Worm (Caenorhabditis elegans) whole organism, early embryonic: ENCODE data around the gene R07E5.4.

Experiments
- ama-1 ChIP-seq: fragments of 150-350 bp; optimal IDR thresholded peaks from 2 replicates; lab custom pipeline; 2014
- flt-1 ChIP-seq: fragments of 200-800 bp; sonication (Bioruptor generic); IDR thresholded peaks from 2 replicates; pipeline ENCODE4 v1.3.6; 2022; ENCODE audit warnings: missing genetic modification characterization, missing compliant biosample characterization
- pes-1 ChIP-seq: fragments of 200-800 bp; sonication (Bioruptor generic); IDR thresholded peaks from 2 replicates; pipeline ENCODE4 v1.3.6; 2022; ENCODE audit warnings: missing genetic modification reagents, missing genetic modification characterization, missing compliant biosample characterization
- scrt-1 ChIP-seq: fragments of 200-800 bp; sonication (Bioruptor generic); IDR thresholded peaks from 2 replicates; pipeline ENCODE4 v1.3.6; 2022; ENCODE audit warnings: missing genetic modification characterization, missing compliant biosample characterization
- sea-1 ChIP-seq: fragments of 200-800 bp; sonication (Bioruptor generic); conservative IDR thresholded peaks from 2 replicates; pipeline ENCODE4 v1.3.6; 2022; ENCODE audit warnings: missing genetic modification characterization, missing compliant biosample characterization
- tbx-37 ChIP-seq: fragments of 200-800 bp; sonication (Bioruptor generic); conservative IDR thresholded peaks from 2 replicates; pipeline ENCODE4 v1.3.6; 2022; ENCODE audit warnings: missing genetic modification reagents, missing genetic modification characterization, missing compliant biosample characterization

- TF ChIP-seq scrt-1 (no peak), ama-1 (lab: Kevin White, UChicago) (no peak), tbx-37 (GFP tag; lab: Robert Waterston, UW) (no peak), flt-1 (GFP tag; lab: Robert Waterston, UW) (no peak), sea-1 (GFP tag; lab: Robert Waterston, UW) (no peak), pes-1 (GFP tag; lab: Robert Waterston, UW) (no peak)
These were observed 29.6 kb upstream of the R07E5.4 start, which contains the start of gene ckb-1 for ce11 chrIII:4364974-4365373.
